Worm (Caenorhabditis elegans) whole organism, L4 larva: ENCODE results near the gene bre-1.

ENCODE experiments used
- F49E8.2 ChIP-seq: sonication (generic microtip); optimal IDR thresholded peaks from 2 replicates; lab custom pipeline; 2016; ENCODE audit warnings: missing compliant biosample characterization, mild to moderate bottlenecking, missing genetic modification characterization, borderline replicate concordance
- aha-1 ChIP-seq: fragments of 150-350 bp; peaks from one replicate; lab custom pipeline; 2014; ENCODE audit warnings: missing biosample characterization, missing genetic modification characterization
- aly-2 ChIP-seq: sonication (generic microtip); optimal IDR thresholded peaks from 2 replicates; lab custom pipeline; 2018; ENCODE audit warnings: missing biosample characterization, missing genetic modification characterization
- ces-1 ChIP-seq: fragments of 150-350 bp; sonication (generic microtip); optimal IDR thresholded peaks from 4 replicates; lab custom pipeline; 2014; ENCODE audit warnings: missing biosample characterization, missing genetic modification reagents, missing genetic modification characterization
- dmd-8 ChIP-seq: fragments of 200-800 bp; sonication (Bioruptor generic); IDR thresholded peaks from 2 replicates; pipeline ENCODE4 v1.3.6; 2022; ENCODE audit warnings: missing genetic modification characterization, missing compliant biosample characterization
- egl-27 ChIP-seq: sonication (generic microtip); optimal IDR thresholded peaks from 3 replicates; lab custom pipeline; 2017; ENCODE audit warnings: missing biosample characterization, missing genetic modification reagents, missing genetic modification characterization
- lin-13 ChIP-seq: fragments of 150-350 bp; optimal IDR thresholded peaks from 2 replicates; lab custom pipeline; 2014; ENCODE audit warnings: missing biosample characterization, missing genetic modification reagents, missing genetic modification characterization
- lin-39 ChIP-seq: fragments of 150-350 bp; optimal IDR thresholded peaks from 2 replicates; lab custom pipeline; 2014; ENCODE audit warnings: missing biosample characterization, missing genetic modification reagents, missing genetic modification characterization
- nhr-28 ChIP-seq: fragments of 150-350 bp; optimal IDR thresholded peaks from 2 replicates; lab custom pipeline; 2014; ENCODE audit warnings: missing biosample characterization, missing genetic modification characterization
- pqm-1 ChIP-seq: sonication (generic microtip); optimal IDR thresholded peaks from 2 replicates; lab custom pipeline; 2017; ENCODE audit warnings: missing biosample characterization, missing genetic modification characterization
- skn-1 ChIP-seq: fragments of 150-350 bp; optimal IDR thresholded peaks from 2 replicates; lab custom pipeline; 2014; ENCODE audit warnings: missing biosample characterization, missing genetic modification characterization
- spr-3 ChIP-seq: fragments of 200-800 bp; sonication (Bioruptor generic); optimal IDR thresholded peaks from 2 replicates; lab custom pipeline; 2018; ENCODE audit warnings: mild to moderate bottlenecking, missing genetic modification characterization, missing compliant biosample characterization
- vab-7 ChIP-seq: fragments of 200-800 bp; sonication (Bioruptor generic); IDR thresholded peaks from 2 replicates; pipeline ENCODE4 v1.3.6; 2022; ENCODE audit warnings: missing genetic modification reagents, missing genetic modification characterization, missing compliant biosample characterization

- TF ChIP-seq vab-7: no peak
- TF ChIP-seq nhr-28 (tag; lab: Kevin White, UChicago): no peak
- no peak for TF ChIP-seq F49E8.2 (tag; lab: Kevin White, UChicago)
- TF ChIP-seq lin-39 (tag; lab: Kevin White, UChicago): no peak
- TF ChIP-seq aha-1: no peak
- TF ChIP-seq skn-1 (tag; lab: Kevin White, UChicago): no peak
- no peak for TF ChIP-seq aly-2 (tag; lab: Kevin White, UChicago)
- no peak for TF ChIP-seq dmd-8 (GFP tag; lab: Robert Waterston, UW)
- no peak for TF ChIP-seq lin-13 (GFP tag; lab: Kevin White, UChicago)
- TF ChIP-seq ces-1 (GFP tag; lab: Kevin White, UChicago): no peak
- TF ChIP-seq pqm-1: no peak
- TF ChIP-seq egl-27 (tag; lab: Kevin White, UChicago): no peak
- no peak for TF ChIP-seq spr-3
Observed at ce11 chrIV:8994487-8994886, 7.4 kb downstream of the bre-1 start.
